Fruit fly (Drosophila melanogaster) whole organism, embryonic: ENCODE results near the gene CG34162.

ENCODE experiments used
- Aef1 ChIP-seq: fragments of 200-800 bp; sonication (Bioruptor generic); IDR thresholded peaks from 3 replicates; pipeline ENCODE4 v1.3.6; 2022; ENCODE audit warnings: missing biosample characterization, missing genetic modification characterization
- Atf-2 ChIP-seq: fragments of 200-800 bp; sonication (Bioruptor generic); optimal IDR thresholded peaks from 2 replicates; lab custom pipeline; 2016; ENCODE audit warnings: missing biosample characterization, missing genetic modification characterization
- BEAF-32 ChIP-seq: fragments of 200-800 bp; sonication (Bioruptor generic); optimal IDR thresholded peaks from 3 replicates; lab custom pipeline; 2017; ENCODE audit warnings: missing biosample characterization, missing genetic modification characterization, mild to moderate bottlenecking, moderate library complexity, missing genetic modification reagents
- Bteb2 ChIP-seq: fragments of 200-800 bp; sonication (Bioruptor generic); optimal IDR thresholded peaks from 2 replicates; lab custom pipeline; 2016; ENCODE audit warnings: missing biosample characterization, missing genetic modification characterization
- CG10274 ChIP-seq: fragments of 200-800 bp; sonication (Bioruptor generic); optimal IDR thresholded peaks from 3 replicates; lab custom pipeline; 2017; ENCODE audit warnings: missing biosample characterization, mild to moderate bottlenecking, missing genetic modification characterization
- CG10462 ChIP-seq: fragments of 200-800 bp; sonication (Bioruptor generic); optimal IDR thresholded peaks from 2 replicates; lab custom pipeline; 2016; ENCODE audit warnings: missing biosample characterization, missing genetic modification characterization
- CG10979 ChIP-seq: fragments of 200-800 bp; sonication (Bioruptor generic); optimal IDR thresholded peaks from 2 replicates; lab custom pipeline; 2018; ENCODE audit warnings: missing biosample characterization, mild to moderate bottlenecking, missing genetic modification characterization, moderate library complexity
- CG11560 ChIP-seq: fragments of 200-800 bp; sonication (Bioruptor generic); IDR thresholded peaks from 3 replicates; pipeline ENCODE4 v1.3.6; 2022; ENCODE audit warnings: missing biosample characterization, missing genetic modification characterization
- CG12942 ChIP-seq: fragments of 200-800 bp; sonication (Bioruptor generic); optimal IDR thresholded peaks from 3 replicates; lab custom pipeline; 2016; ENCODE audit warnings: missing biosample characterization, missing genetic modification characterization
- CG13424 ChIP-seq: fragments of 200-800 bp; sonication (Bioruptor generic); optimal IDR thresholded peaks from 2 replicates; lab custom pipeline; 2019; ENCODE audit warnings: missing biosample characterization, mild to moderate bottlenecking, missing genetic modification characterization, moderate library complexity
- CG15011 ChIP-seq: fragments of 200-800 bp; sonication (Bioruptor generic); optimal IDR thresholded peaks from 3 replicates; lab custom pipeline; 2018; ENCODE audit warnings: missing biosample characterization, mild to moderate bottlenecking, missing genetic modification characterization
- CG15269 ChIP-seq: fragments of 200-800 bp; sonication (Bioruptor generic); optimal IDR thresholded peaks from 2 replicates; lab custom pipeline; 2018; ENCODE audit warnings: missing biosample characterization, mild to moderate bottlenecking, missing genetic modification characterization, moderate library complexity
- CG15514 ChIP-seq: fragments of 200-800 bp; sonication (Bioruptor generic); optimal IDR thresholded peaks from 3 replicates; lab custom pipeline; 2017; ENCODE audit warnings: missing biosample characterization, missing genetic modification characterization, mild to moderate bottlenecking, moderate library complexity, missing genetic modification reagents
- CG1602 ChIP-seq: fragments of 200-800 bp; sonication (Bioruptor generic); optimal IDR thresholded peaks from 3 replicates; lab custom pipeline; 2016; ENCODE audit warnings: missing biosample characterization, missing genetic modification characterization
- CG17385 ChIP-seq: fragments of 200-800 bp; sonication (Bioruptor generic); optimal IDR thresholded peaks from 3 replicates; lab custom pipeline; 2018; ENCODE audit warnings: missing biosample characterization, mild to moderate bottlenecking, missing genetic modification characterization
- CG17829 ChIP-seq: fragments of 200-800 bp; optimal IDR thresholded peaks from 2 replicates; lab custom pipeline; 2019; ENCODE audit warnings: missing biosample characterization, mild to moderate bottlenecking, missing genetic modification characterization, moderate library complexity
- CG18262 ChIP-seq: fragments of 200-800 bp; optimal IDR thresholded peaks from 3 replicates; lab custom pipeline; 2019; ENCODE audit warnings: missing biosample characterization, mild to moderate bottlenecking, missing genetic modification characterization, moderate library complexity
- CG30403 ChIP-seq: fragments of 200-800 bp; sonication (Bioruptor generic); optimal IDR thresholded peaks from 3 replicates; lab custom pipeline; 2016; ENCODE audit warnings: missing biosample characterization, missing genetic modification characterization
- CG32532 ChIP-seq: fragments of 200-800 bp; sonication (Bioruptor generic); IDR thresholded peaks from 2 replicates; pipeline ENCODE4 v1.3.6; 2022; ENCODE audit warnings: missing biosample characterization, missing genetic modification characterization
- CG33213 ChIP-seq: fragments of 200-800 bp; sonication (Bioruptor generic); optimal IDR thresholded peaks from 3 replicates; lab custom pipeline; 2016; ENCODE audit warnings: missing biosample characterization, missing genetic modification characterization
- CG3847 ChIP-seq: fragments of 200-800 bp; sonication (Bioruptor generic); IDR thresholded peaks from 2 replicates; pipeline ENCODE4 v1.3.6; 2022; ENCODE audit warnings: missing biosample characterization, missing genetic modification characterization
- CG7786 ChIP-seq: fragments of 200-800 bp; sonication (Bioruptor generic); optimal IDR thresholded peaks from 2 replicates; lab custom pipeline; 2016; ENCODE audit warnings: missing biosample characterization, missing genetic modification characterization
- CG7839 ChIP-seq: fragments of 200-800 bp; sonication (Bioruptor generic); optimal IDR thresholded peaks from 3 replicates; lab custom pipeline; 2018; ENCODE audit warnings: missing biosample characterization, mild to moderate bottlenecking, missing genetic modification characterization, moderate library complexity
- CG9609 ChIP-seq: fragments of 200-800 bp; sonication (Bioruptor generic); optimal IDR thresholded peaks from 3 replicates; lab custom pipeline; 2016; ENCODE audit warnings: missing biosample characterization, missing genetic modification characterization
- CHES-1-like ChIP-seq: fragments of 200-800 bp; sonication (Bioruptor generic); optimal IDR thresholded peaks from 2 replicates; lab custom pipeline; 2016; ENCODE audit warnings: missing biosample characterization, missing genetic modification characterization
- Camta ChIP-seq: fragments of 200-800 bp; sonication (Bioruptor generic); optimal IDR thresholded peaks from 2 replicates; lab custom pipeline; 2016; ENCODE audit warnings: missing biosample characterization, missing genetic modification characterization
- Dp ChIP-seq: fragments of 200-800 bp; sonication (Bioruptor generic); optimal IDR thresholded peaks from 2 replicates; lab custom pipeline; 2018; ENCODE audit warnings: missing biosample characterization, mild to moderate bottlenecking, missing genetic modification characterization, moderate library complexity
- Fer2 ChIP-seq: fragments of 200-800 bp; sonication (Bioruptor generic); optimal IDR thresholded peaks from 2 replicates; lab custom pipeline; 2018; ENCODE audit warnings: missing biosample characterization, mild to moderate bottlenecking, missing genetic modification characterization, moderate library complexity
- GATAe ChIP-seq: fragments of 200-800 bp; sonication (Bioruptor generic); conservative IDR thresholded peaks from 2 replicates; pipeline ENCODE4 v1.3.6; 2022; ENCODE audit warnings: missing biosample characterization, missing genetic modification characterization
- Gug ChIP-seq: fragments of 200-800 bp; sonication (Bioruptor generic); IDR thresholded peaks from 4 replicates; pipeline ENCODE4 v1.3.6; 2022; ENCODE audit warnings: missing biosample characterization, missing genetic modification characterization
- HLH3B ChIP-seq: fragments of 200-800 bp; sonication (Bioruptor generic); IDR thresholded peaks from 2 replicates; pipeline ENCODE4 v1.3.6; 2022; ENCODE audit warnings: missing biosample characterization, missing genetic modification characterization
- Sin3A ChIP-seq: fragments of >200 bp; optimal IDR thresholded peaks from 2 replicates; lab custom pipeline; 2018
- al ChIP-seq: fragments of 200-800 bp; sonication (Bioruptor generic); IDR thresholded peaks from 2 replicates; pipeline ENCODE4 v1.3.6; 2022; ENCODE audit warnings: missing biosample characterization, missing genetic modification characterization
- amos ChIP-seq: fragments of 200-800 bp; sonication (Bioruptor generic); IDR thresholded peaks from 2 replicates; pipeline ENCODE4 v1.3.6; 2022; ENCODE audit warnings: missing biosample characterization, missing genetic modification characterization; ENCODE audit not compliant: partially characterized antibody
- crp ChIP-seq, 2 experiments: fragments of 200-800 bp; sonication (Bioruptor generic); optimal IDR thresholded peaks; 2 replicates in 1 of 2; 3 replicates in 1 of 2; lab custom pipeline; 2017; ENCODE audit warnings: missing biosample characterization in 2 of 2, missing genetic modification characterization in 2 of 2, mild to moderate bottlenecking in 1 of 2, moderate library complexity in 1 of 2
- dimm ChIP-seq: fragments of 200-800 bp; sonication (Bioruptor generic); IDR thresholded peaks from 2 replicates; pipeline ENCODE4 v1.3.6; 2022; ENCODE audit warnings: missing biosample characterization, missing genetic modification characterization
- disco-r ChIP-seq: fragments of 200-800 bp; sonication (Bioruptor generic); optimal IDR thresholded peaks from 2 replicates; lab custom pipeline; 2016; ENCODE audit warnings: missing biosample characterization, missing genetic modification characterization
- dm ChIP-seq: fragments of 200-800 bp; sonication (Bioruptor generic); optimal IDR thresholded peaks from 3 replicates; lab custom pipeline; 2016; ENCODE audit warnings: missing biosample characterization, missing genetic modification characterization
- grau ChIP-seq: fragments of 200-800 bp; optimal IDR thresholded peaks from 3 replicates; lab custom pipeline; 2019; ENCODE audit warnings: missing biosample characterization, mild to moderate bottlenecking, missing genetic modification characterization, moderate library complexity
- gt ChIP-seq: fragments of 200-800 bp; sonication (Bioruptor generic); IDR thresholded peaks from 2 replicates; pipeline ENCODE4 v1.3.6; 2022; ENCODE audit warnings: missing biosample characterization, missing genetic modification characterization
- luna ChIP-seq: fragments of 200-800 bp; sonication (Bioruptor generic); optimal IDR thresholded peaks from 2 replicates; lab custom pipeline; 2016; ENCODE audit warnings: missing biosample characterization, missing genetic modification characterization
- mam ChIP-seq: fragments of 200-800 bp; sonication (Bioruptor generic); optimal IDR thresholded peaks from 3 replicates; lab custom pipeline; 2016; ENCODE audit warnings: missing biosample characterization, missing genetic modification characterization
- nmo ChIP-seq: fragments of 200-800 bp; sonication (Bioruptor generic); optimal IDR thresholded peaks from 2 replicates; lab custom pipeline; 2018; ENCODE audit warnings: missing biosample characterization, mild to moderate bottlenecking, missing genetic modification characterization, moderate library complexity
- pan ChIP-seq, 4 experiments: fragments of >200 bp in 3 of 4; fragments of 200-800 bp in 1 of 4; sonication (Bioruptor generic) in 1 of 4; optimal IDR thresholded peaks in 3 of 4; IDR thresholded peaks in 1 of 4; 2 replicates each; pipeline versions ENCODE4 v1.3.6 to Lab custom; 2017 to 2022; ENCODE audit warnings: missing biosample characterization in 2 of 4, missing genetic modification characterization in 2 of 4, mixed read lengths in 1 of 4
- peb ChIP-seq: fragments of 200-800 bp; sonication (Bioruptor generic); IDR thresholded peaks from 2 replicates; pipeline ENCODE4 v1.3.6; 2022; ENCODE audit warnings: missing biosample characterization, missing genetic modification characterization
- scrt ChIP-seq: fragments of 200-800 bp; sonication (Bioruptor generic); optimal IDR thresholded peaks from 2 replicates; lab custom pipeline; 2018; ENCODE audit warnings: missing biosample characterization, mild to moderate bottlenecking, missing genetic modification characterization, moderate library complexity
- sisA ChIP-seq: fragments of 200-800 bp; sonication (Bioruptor generic); IDR thresholded peaks from 2 replicates; pipeline ENCODE4 v1.3.6; 2022; ENCODE audit warnings: missing biosample characterization, missing genetic modification characterization
- so ChIP-seq: fragments of 200-800 bp; sonication (Bioruptor generic); IDR thresholded peaks from 3 replicates; pipeline ENCODE4 v1.3.6; 2022; ENCODE audit warnings: missing biosample characterization, missing genetic modification characterization
- sob ChIP-seq: fragments of 200-800 bp; sonication (Bioruptor generic); IDR thresholded peaks from 2 replicates; pipeline ENCODE4 v1.3.6; 2022; ENCODE audit warnings: missing biosample characterization, missing genetic modification characterization
- vvl ChIP-seq: fragments of 200-800 bp; sonication (Bioruptor generic); IDR thresholded peaks from 2 replicates; pipeline ENCODE4 v1.3.6; 2022; ENCODE audit warnings: missing biosample characterization, missing genetic modification characterization
- zen2 ChIP-seq: fragments of 200-800 bp; sonication (Bioruptor generic); IDR thresholded peaks from 3 replicates; pipeline ENCODE4 v1.3.6; 2022; ENCODE audit warnings: missing biosample characterization, missing genetic modification characterization; ENCODE audit not compliant: partially characterized antibody

CG34162 gene

dm6 chr2L:11498839-11499238 lies 32.8 kb upstream of the CG34162 start, which contains the start of gene Cog8 (continued):
- TF ChIP-seq CG15514 (GFP tag; lab: Kevin White, UChicago) (peak; percentile 48), BEAF-32 (GFP tag; lab: Kevin White, UChicago) (peak; percentile 38), CG13424 (peak; percentile 44), Camta (peak; percentile 51), amos (GFP tag; lab: Robert Waterston, UW) (no peak; the same call in 1 of the 2 replicates), zen2 (GFP tag; lab: Robert Waterston, UW) (no peak), CG17385 (GFP tag; lab: Kevin White, UChicago) (peak; percentile 6), sob (GFP tag; lab: Robert Waterston, UW) (no peak), CG15011 (GFP tag; lab: Kevin White, UChicago) (no peak), CG10979 (peak; percentile 20), CG33213 (GFP tag; lab: Kevin White, UChicago) (peak; percentile 33), CG9609 (GFP tag; lab: Kevin White, UChicago) (peak; percentile 73), CG3847 (peak; percentile 76), Fer2 (tag; lab: Kevin White, UChicago) (no peak), grau (tag; lab: Kevin White, UChicago) (peak; percentile 37), HLH3B (no peak), Aef1 (GFP tag; lab: Robert Waterston, UW) (peak; percentile 43), CG12942 (GFP tag; lab: Kevin White, UChicago) (peak; percentile 7), gt (GFP tag; lab: Robert Waterston, UW) (no peak), Gug (GFP tag; lab: Robert Waterston, UW) (peak; percentile 21; the same call in 1 of the 4 replicates), scrt (GFP tag; lab: Kevin White, UChicago) (no peak), mam (GFP tag; lab: Kevin White, UChicago) (peak; percentile 73), Atf-2 (GFP tag; lab: Kevin White, UChicago) (peak; percentile 14), disco-r (GFP tag; lab: Kevin White, UChicago) (no peak), peb (no peak), pan (optimal IDR thresholded peaks at IDR 0.05; lab: Kevin White, UChicago) (no peak), pan (GFP tag; optimal IDR thresholded peaks at IDR 0.05 in 1 of 2, IDR thresholded peaks at IDR 0.05 in 1 of 2) (peak in 1 of 2 experiments; percentile 40), so (GFP tag; lab: Robert Waterston, UW) (no peak), CG18262 (peak; percentile 25), nmo (GFP tag; lab: Kevin White, UChicago) (peak; percentile 61), Sin3A (lab: Kevin White, UChicago) (peak; percentile 52), CG30403 (GFP tag; lab: Kevin White, UChicago) (peak; percentile 70), vvl (GFP tag; lab: Robert Waterston, UW) (peak; percentile 22; the same call in 1 of the 2 replicates), CHES-1-like (peak; percentile 54), sisA (GFP tag; lab: Robert Waterston, UW) (peak; percentile 40), CG15269 (tag; lab: Kevin White, UChicago) (no peak), CG1602 (GFP tag; lab: Kevin White, UChicago) (peak; percentile 45), luna (GFP tag; lab: Kevin White, UChicago) (peak; percentile 19), CG32532 (GFP tag; lab: Robert Waterston, UW) (peak; percentile 18; the same call in 1 of the 2 replicates), CG10274 (GFP tag; lab: Kevin White, UChicago) (no peak), Dp (GFP tag; lab: Kevin White, UChicago) (peak; percentile 68), CG7786 (peak; percentile 46), GATAe (GFP tag; lab: Robert Waterston, UW) (no peak), CG7839 (tag; lab: Kevin White, UChicago) (peak; percentile 34), CG11560 (tag; lab: Robert Waterston, UW) (no peak), CG10462 (GFP tag; lab: Kevin White, UChicago) (peak; percentile 24), dimm (no peak), dm (GFP tag; lab: Kevin White, UChicago) (peak; percentile 10), CG17829 (tag; lab: Kevin White, UChicago) (peak; percentile 53), al (peak; percentile 28; the same call in 1 of the 2 replicates), Bteb2 (GFP tag; lab: Kevin White, UChicago) (peak; percentile 6), crp (GFP tag; optimal IDR thresholded peaks at IDR 0.05; lab: Kevin White, UChicago) (peak; percentile 97)
